Worm (Caenorhabditis elegans) whole organism, midembryonic: ENCODE data around the gene clh-5.

Source experiments
- T22C8.4 ChIP-seq: fragments of 200-800 bp; sonication (Bioruptor generic); IDR thresholded peaks from 2 replicates; pipeline ENCODE4 v1.3.6; 2022; ENCODE audit warnings: missing genetic modification characterization, missing compliant biosample characterization
- cog-1 ChIP-seq: sonication (generic microtip); optimal IDR thresholded peaks from 2 replicates; lab custom pipeline; 2016; ENCODE audit warnings: missing genetic modification characterization, missing compliant biosample characterization
- flt-1 ChIP-seq: fragments of 200-800 bp; sonication (Bioruptor generic); IDR thresholded peaks from 2 replicates; pipeline ENCODE4 v1.3.6; 2022; ENCODE audit warnings: missing genetic modification characterization, missing compliant biosample characterization
- klf-2 ChIP-seq: fragments of 200-800 bp; sonication (Bioruptor generic); conservative IDR thresholded peaks from 2 replicates; pipeline ENCODE4 v1.3.6; 2022; ENCODE audit warnings: missing genetic modification reagents, missing genetic modification characterization, missing compliant biosample characterization
- med-1 ChIP-seq: sonication (generic microtip); optimal IDR thresholded peaks from 2 replicates; lab custom pipeline; 2017; ENCODE audit warnings: missing genetic modification characterization, mild to moderate bottlenecking, missing compliant biosample characterization, antibody characterized with exemption, missing genetic modification reagents; ENCODE audit not compliant: insufficient read depth
- ref-1 ChIP-seq: fragments of 200-800 bp; sonication (Bioruptor generic); conservative IDR thresholded peaks from 2 replicates; pipeline ENCODE4 v1.3.6; 2022; ENCODE audit warnings: missing genetic modification reagents, missing genetic modification characterization, missing compliant biosample characterization
- tab-1 ChIP-seq: fragments of 200-800 bp; sonication (Bioruptor generic); IDR thresholded peaks from 2 replicates; pipeline ENCODE4 v1.3.6; 2022; ENCODE audit warnings: missing genetic modification characterization, missing compliant biosample characterization
- ztf-23 ChIP-seq: fragments of 200-800 bp; sonication (Bioruptor generic); IDR thresholded peaks from 2 replicates; pipeline ENCODE4 v1.3.6; 2022; ENCODE audit warnings: missing genetic modification reagents, missing genetic modification characterization, missing compliant biosample characterization
- ztf-29 ChIP-seq: fragments of 200-800 bp; sonication (Bioruptor generic); IDR thresholded peaks from 2 replicates; pipeline ENCODE4 v1.3.6; 2022; ENCODE audit warnings: missing genetic modification reagents, missing genetic modification characterization, missing compliant biosample characterization

Gene clh-5

DNA sequence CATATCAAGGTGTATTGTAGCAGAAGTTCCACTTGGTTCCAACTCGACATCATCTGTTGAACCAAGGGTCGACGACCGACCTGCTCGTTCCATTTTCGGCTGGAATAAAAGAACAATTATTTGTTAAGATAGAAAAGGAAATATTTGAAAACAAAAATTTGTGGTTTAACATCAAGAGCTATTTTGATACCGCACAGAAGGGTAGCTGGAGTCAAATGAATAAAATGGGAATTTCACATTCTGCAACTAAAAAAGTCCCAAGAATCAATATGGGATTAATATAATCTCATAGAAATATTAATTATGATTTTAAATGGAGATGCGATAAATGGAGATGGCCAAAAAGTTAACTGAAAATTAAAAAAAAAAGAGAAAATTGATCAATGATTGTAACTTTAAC is at the start of gene clh-5:
Gene clh-5 (minus strand): TSS at position 101 of the 400 bp plus-strand sequence.
- TF ChIP-seq klf-2 (GFP tag; lab: Robert Waterston, UW) (no peak), ztf-23 (GFP tag; lab: Robert Waterston, UW) (no peak), cog-1 (tag; lab: Kevin White, UChicago) (no peak), flt-1 (GFP tag; lab: Robert Waterston, UW) (no peak), T22C8.4 (GFP tag; lab: Robert Waterston, UW) (no peak), tab-1 (GFP tag; lab: Robert Waterston, UW) (no peak), ref-1 (GFP tag; lab: Robert Waterston, UW) (no peak), ztf-29 (GFP tag; lab: Robert Waterston, UW) (no peak), med-1 (GFP tag; lab: Kevin White, UChicago) (no peak)

DNA sequence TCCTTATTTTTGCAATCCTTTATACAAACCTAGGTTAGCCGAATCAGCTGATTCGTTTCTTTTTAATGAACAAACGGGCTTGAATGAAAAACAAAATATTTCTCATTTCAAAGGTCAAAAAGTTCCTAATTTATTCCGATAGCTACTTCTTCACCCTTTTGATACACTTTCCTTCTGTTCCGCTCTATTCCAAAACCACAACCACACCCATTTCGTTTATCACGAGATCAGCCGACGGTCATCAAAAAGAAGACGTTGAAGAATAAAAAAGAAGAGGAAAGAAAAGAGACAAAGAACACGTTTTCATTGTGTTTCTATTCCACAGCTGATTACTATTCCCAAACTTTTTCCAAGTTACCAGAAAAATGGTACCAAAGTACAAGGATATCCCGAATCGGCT is 49.7 kb upstream of the clh-5 start:
- TF ChIP-seq klf-2 (GFP tag; lab: Robert Waterston, UW) (no peak), ztf-29 (GFP tag; lab: Robert Waterston, UW) (no peak)

DNA sequence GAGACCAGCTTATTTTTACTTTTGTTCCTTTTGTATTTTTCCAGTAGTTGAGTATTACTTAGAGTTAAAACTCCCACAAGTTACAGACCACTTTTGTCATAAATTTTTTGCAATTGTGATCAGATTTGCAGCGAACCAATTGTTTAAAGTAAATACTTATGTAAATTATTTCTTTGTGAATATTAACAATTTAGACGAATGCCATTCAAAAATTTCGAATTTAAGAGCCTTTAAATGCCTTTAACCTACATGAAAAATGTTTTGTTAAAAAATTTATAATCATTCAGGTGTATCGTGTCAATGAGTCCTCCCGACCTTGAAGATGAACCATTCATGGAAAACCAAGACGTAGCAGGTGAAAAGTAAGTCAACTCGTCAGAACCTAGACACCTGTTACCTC is 47.6 kb upstream of the clh-5 start, which contains the start of gene W07A12.4:
Gene W07A12.4 (plus strand): TSS at position 301 of the 400 bp plus-strand sequence.
- no peak for TF ChIP-seq ref-1 (GFP tag; lab: Robert Waterston, UW)
- no peak for TF ChIP-seq tab-1 (GFP tag; lab: Robert Waterston, UW)
- TF ChIP-seq flt-1 (GFP tag; lab: Robert Waterston, UW) = no peak
- TF ChIP-seq ztf-29 (GFP tag; lab: Robert Waterston, UW) = no peak
- no peak for TF ChIP-seq T22C8.4 (GFP tag; lab: Robert Waterston, UW)
- TF ChIP-seq ztf-23 (GFP tag; lab: Robert Waterston, UW) = no peak
- no peak for TF ChIP-seq med-1 (GFP tag; lab: Kevin White, UChicago)
- TF ChIP-seq cog-1 (tag; lab: Kevin White, UChicago) = no peak
- TF ChIP-seq klf-2 (GFP tag; lab: Robert Waterston, UW) = no peak

DNA sequence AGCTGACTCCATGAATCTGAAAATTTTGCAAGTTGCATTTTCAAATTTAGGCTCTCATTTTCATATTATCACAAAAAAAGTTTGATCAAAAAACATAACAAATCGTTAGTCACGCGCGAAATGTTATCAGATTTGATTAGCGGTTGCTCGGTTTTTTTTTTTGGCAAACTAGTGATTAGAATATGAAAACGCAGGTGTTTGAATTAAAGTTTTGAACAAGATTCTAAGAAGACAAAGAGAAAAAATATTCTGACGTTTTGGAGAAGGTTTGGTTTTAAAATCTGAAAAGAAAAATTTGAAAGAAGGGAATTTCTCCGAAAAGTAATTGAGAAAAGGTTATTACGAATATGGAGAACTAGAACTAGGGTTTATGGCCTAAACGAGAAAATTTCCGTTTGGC is 46.0 kb upstream of the clh-5 start:
- TF ChIP-seq flt-1 (GFP tag; lab: Robert Waterston, UW) = no peak
- TF ChIP-seq T22C8.4 (GFP tag; lab: Robert Waterston, UW) = no peak
- no peak for TF ChIP-seq med-1 (GFP tag; lab: Kevin White, UChicago)
- no peak for TF ChIP-seq ref-1 (GFP tag; lab: Robert Waterston, UW)
- no peak for TF ChIP-seq ztf-23 (GFP tag; lab: Robert Waterston, UW)
- TF ChIP-seq ztf-29 (GFP tag; lab: Robert Waterston, UW) = no peak
- TF ChIP-seq klf-2 (GFP tag; lab: Robert Waterston, UW) = no peak
- no peak for TF ChIP-seq tab-1 (GFP tag; lab: Robert Waterston, UW)
- no peak for TF ChIP-seq cog-1 (tag; lab: Kevin White, UChicago)

DNA sequence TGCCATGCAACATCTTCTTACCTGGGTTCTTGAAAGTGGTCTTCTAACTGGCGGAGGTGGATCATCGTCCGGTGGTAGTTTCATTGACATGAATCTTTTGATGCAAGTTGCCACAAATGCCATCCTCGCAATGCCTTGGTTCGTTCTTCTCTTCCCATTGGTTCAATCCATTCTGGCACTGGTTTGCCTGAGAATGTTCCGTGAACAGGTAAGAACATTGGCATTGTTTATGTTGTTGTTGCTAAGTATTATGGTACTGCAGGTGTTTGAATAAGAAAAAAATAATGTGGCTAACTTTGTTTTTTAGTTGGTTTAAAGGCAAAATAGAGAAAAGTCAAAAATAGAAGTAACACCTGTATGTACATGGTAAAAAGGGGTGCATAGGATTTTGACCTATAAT is 45.4 kb upstream of the clh-5 start:
- TF ChIP-seq T22C8.4 (GFP tag; lab: Robert Waterston, UW) = no peak

DNA sequence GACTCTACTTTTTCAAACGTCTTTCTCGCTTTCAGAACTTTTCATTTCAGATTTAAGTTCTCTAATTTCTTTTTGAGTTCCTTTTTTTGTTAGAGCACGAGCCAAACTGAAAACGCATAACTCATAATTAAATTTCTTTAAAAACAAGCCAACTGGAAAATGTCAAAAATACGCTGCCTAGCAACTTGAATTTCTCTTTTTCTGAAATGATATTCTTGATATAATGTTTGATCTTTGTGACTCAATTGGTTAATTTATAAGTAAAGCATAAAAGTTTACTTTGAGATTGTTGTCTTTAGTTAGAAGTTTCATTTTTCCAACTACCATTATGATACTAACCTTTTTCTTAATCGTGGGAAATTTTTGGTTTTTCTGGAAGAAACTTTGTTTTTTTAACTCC is 42.7 kb upstream of the clh-5 start:
- no peak for TF ChIP-seq ztf-29 (GFP tag; lab: Robert Waterston, UW)
- TF ChIP-seq cog-1 (tag; lab: Kevin White, UChicago) = no peak
- TF ChIP-seq flt-1 (GFP tag; lab: Robert Waterston, UW) = no peak
- TF ChIP-seq ztf-23 (GFP tag; lab: Robert Waterston, UW) = no peak
- no peak for TF ChIP-seq T22C8.4 (GFP tag; lab: Robert Waterston, UW)
- no peak for TF ChIP-seq klf-2 (GFP tag; lab: Robert Waterston, UW)
- TF ChIP-seq ref-1 (GFP tag; lab: Robert Waterston, UW) = no peak
- TF ChIP-seq med-1 (GFP tag; lab: Kevin White, UChicago) = no peak
- TF ChIP-seq tab-1 (GFP tag; lab: Robert Waterston, UW) = no peak

DNA sequence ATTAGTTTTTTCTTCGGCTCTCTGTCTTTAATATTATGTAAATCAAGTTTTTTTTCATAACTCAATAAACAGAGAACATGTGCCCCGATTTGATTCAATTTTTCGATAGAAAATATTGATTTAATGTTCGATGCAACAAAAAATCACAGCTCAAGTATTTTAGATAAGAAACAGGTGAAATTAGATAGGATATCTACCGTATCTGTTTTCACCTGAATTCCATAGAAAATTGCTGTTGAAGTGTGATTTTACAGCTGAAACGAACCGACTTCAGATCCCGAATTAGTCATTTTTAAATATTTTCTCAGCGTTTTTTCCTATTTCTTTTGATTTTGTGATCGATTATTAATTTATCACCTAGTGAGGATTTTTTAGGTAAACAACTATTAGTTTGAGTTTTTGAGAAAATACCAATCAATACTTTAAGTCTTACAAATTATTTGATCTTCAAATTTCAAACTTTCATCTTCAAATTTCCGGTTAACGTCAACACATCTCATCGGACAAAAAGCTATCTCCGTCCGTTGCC is 40.8 kb upstream of the clh-5 start, which contains the start of gene Y9C2UA.1:
Gene Y9C2UA.1 (plus strand): TSS at position 479 of the 529 bp plus-strand sequence.
- no peak for TF ChIP-seq ref-1 (GFP tag; lab: Robert Waterston, UW)
- TF ChIP-seq T22C8.4 (GFP tag; lab: Robert Waterston, UW) = no peak
- TF ChIP-seq tab-1 (GFP tag; lab: Robert Waterston, UW) = no peak
- TF ChIP-seq med-1 (GFP tag; lab: Kevin White, UChicago) = no peak
- no peak for TF ChIP-seq ztf-29 (GFP tag; lab: Robert Waterston, UW)
- no peak for TF ChIP-seq cog-1 (tag; lab: Kevin White, UChicago)
- TF ChIP-seq klf-2 (GFP tag; lab: Robert Waterston, UW) = no peak
- TF ChIP-seq flt-1 (GFP tag; lab: Robert Waterston, UW) = no peak
- no peak for TF ChIP-seq ztf-23 (GFP tag; lab: Robert Waterston, UW)

DNA sequence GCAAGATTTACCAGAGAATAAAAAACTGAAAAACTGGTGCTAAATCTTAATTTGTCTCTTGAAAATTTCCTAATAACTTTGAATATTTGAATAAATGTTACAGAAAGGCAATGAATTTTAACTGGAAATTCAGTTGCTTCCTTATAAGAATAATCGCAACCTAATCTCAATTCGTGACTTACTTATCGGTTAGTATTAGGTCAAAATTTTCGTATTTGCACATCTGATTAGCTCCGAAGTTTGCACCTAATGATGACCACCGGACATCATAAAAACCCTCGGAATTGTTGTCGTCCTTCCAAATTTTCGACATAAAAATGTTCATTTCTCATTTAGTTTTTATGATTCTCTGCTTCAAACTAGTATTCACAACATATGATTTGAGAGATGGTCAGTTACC is 39.4 kb upstream of the clh-5 start, which contains the start of gene C16D2.3:
Gene C16D2.3 (plus strand): TSS at position 301 of the 400 bp plus-strand sequence.
- no peak for TF ChIP-seq flt-1 (GFP tag; lab: Robert Waterston, UW)
- no peak for TF ChIP-seq ztf-29 (GFP tag; lab: Robert Waterston, UW)
- TF ChIP-seq ztf-23 (GFP tag; lab: Robert Waterston, UW) = no peak
- TF ChIP-seq T22C8.4 (GFP tag; lab: Robert Waterston, UW) = no peak
- TF ChIP-seq tab-1 (GFP tag; lab: Robert Waterston, UW) = no peak
- no peak for TF ChIP-seq cog-1 (tag; lab: Kevin White, UChicago)
- TF ChIP-seq ref-1 (GFP tag; lab: Robert Waterston, UW) = no peak
- TF ChIP-seq med-1 (GFP tag; lab: Kevin White, UChicago) = no peak
- no peak for TF ChIP-seq klf-2 (GFP tag; lab: Robert Waterston, UW)

DNA sequence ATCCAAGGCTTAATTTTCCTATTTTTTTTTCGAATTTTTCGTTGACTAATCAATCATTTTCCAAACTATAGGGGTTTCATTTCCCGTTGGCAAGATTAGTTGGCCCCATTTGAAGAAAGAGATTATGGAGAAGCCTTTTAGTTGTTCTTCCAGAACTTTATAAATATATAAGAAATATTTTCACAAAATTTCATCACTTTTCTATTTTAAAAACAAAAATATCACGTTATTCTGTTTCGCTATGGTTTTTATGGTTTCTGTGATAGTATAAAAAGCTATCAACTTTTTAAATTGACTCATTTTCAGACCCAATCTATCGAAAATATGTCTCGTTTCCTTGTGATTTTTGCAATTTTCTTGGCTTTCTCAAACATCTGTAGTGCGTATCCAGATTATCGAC is 37.5 kb upstream of the clh-5 start, which contains the start of gene nlp-78:
Gene nlp-78 (plus strand): TSS at position 301 of the 400 bp plus-strand sequence.
- TF ChIP-seq flt-1 (GFP tag; lab: Robert Waterston, UW) = no peak
- TF ChIP-seq klf-2 (GFP tag; lab: Robert Waterston, UW) = no peak
- TF ChIP-seq T22C8.4 (GFP tag; lab: Robert Waterston, UW) = no peak
- TF ChIP-seq med-1 (GFP tag; lab: Kevin White, UChicago) = no peak
- TF ChIP-seq ztf-29 (GFP tag; lab: Robert Waterston, UW) = no peak
